Worm (Caenorhabditis elegans) whole organism, mixed stage, embryonic: ENCODE measurements around the gene nhr-181.

Experiments used
- blmp-1 ChIP-seq: fragments of 150-350 bp; optimal IDR thresholded peaks from 2 replicates; lab custom pipeline; 2014; ENCODE audit warnings: missing biosample characterization, missing genetic modification characterization
- ceh-83 ChIP-seq: fragments of 200-800 bp; sonication (Bioruptor generic); optimal IDR thresholded peaks from 2 replicates; lab custom pipeline; 2018; ENCODE audit warnings: mild to moderate bottlenecking, missing genetic modification characterization, missing compliant biosample characterization
- elt-3 ChIP-seq: fragments of 150-350 bp; optimal IDR thresholded peaks from 2 replicates; lab custom pipeline; 2014; ENCODE audit warnings: missing biosample characterization, missing genetic modification characterization
- mab-5 ChIP-seq: fragments of 150-350 bp; optimal IDR thresholded peaks from 2 replicates; lab custom pipeline; 2014; ENCODE audit warnings: missing biosample characterization, missing genetic modification characterization
- nhr-12 ChIP-seq: fragments of 150-350 bp; optimal IDR thresholded peaks from 2 replicates; lab custom pipeline; 2014; ENCODE audit warnings: missing biosample characterization, missing genetic modification characterization
- nhr-28 ChIP-seq: fragments of 150-350 bp; optimal IDR thresholded peaks from 2 replicates; lab custom pipeline; 2014; ENCODE audit warnings: missing biosample characterization, missing genetic modification characterization
- snpc-4 ChIP-seq: fragments of 150-350 bp; optimal IDR thresholded peaks from 2 replicates; lab custom pipeline; 2014; ENCODE audit warnings: missing biosample characterization, missing genetic modification characterization
- unc-120 ChIP-seq: sonication (generic microtip); optimal IDR thresholded peaks from 2 replicates; lab custom pipeline; 2017; ENCODE audit warnings: missing genetic modification characterization, missing compliant biosample characterization; ENCODE audit not compliant: poor library complexity, severe bottlenecking
- unc-62 ChIP-seq: fragments of 150-350 bp; optimal IDR thresholded peaks from 2 replicates; lab custom pipeline; 2014; ENCODE audit warnings: missing biosample characterization, missing genetic modification reagents, missing genetic modification characterization
- ztf-11 ChIP-seq: fragments of 150-350 bp; optimal IDR thresholded peaks from 2 replicates; lab custom pipeline; 2014; ENCODE audit warnings: missing biosample characterization, missing genetic modification characterization

DNA sequence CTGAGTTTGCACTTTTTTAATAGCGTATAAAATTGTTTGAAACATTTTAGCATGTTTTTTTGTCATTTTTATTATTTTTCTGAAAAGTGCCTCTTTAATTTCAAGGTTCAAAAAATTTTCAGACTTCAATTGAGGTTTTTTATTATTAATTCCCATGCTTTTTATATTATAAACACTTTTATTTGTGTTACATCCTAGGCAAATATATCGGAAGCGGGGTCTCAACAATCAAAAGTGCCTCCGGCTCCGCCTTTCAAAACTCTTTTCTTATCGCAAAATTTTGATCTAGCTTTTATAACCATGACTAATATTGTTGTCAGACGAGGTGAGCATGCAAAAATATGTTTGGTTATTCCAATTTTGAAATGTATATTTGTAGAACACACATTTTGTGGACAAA, 21.4 kb upstream of the nhr-181 start, which contains the start of gene otpl-2:
- no peak for TF ChIP-seq unc-120 (tag; lab: Kevin White, UChicago)
- no peak for TF ChIP-seq unc-62 (GFP tag; lab: Kevin White, UChicago)
- TF ChIP-seq ztf-11 = no peak
- TF ChIP-seq nhr-12 (tag; lab: Kevin White, UChicago) = no peak
- no peak for TF ChIP-seq elt-3 (tag; lab: Kevin White, UChicago)
- no peak for TF ChIP-seq nhr-28 (tag; lab: Kevin White, UChicago)
- no peak for TF ChIP-seq ceh-83 (GFP tag; lab: Kevin White, UChicago)
- no peak for TF ChIP-seq mab-5 (tag; lab: Kevin White, UChicago)
- no peak for TF ChIP-seq blmp-1 (tag; lab: Kevin White, UChicago)
- no peak for TF ChIP-seq snpc-4 (tag; lab: Kevin White, UChicago)
